Worm (Caenorhabditis elegans) whole organism, L1 larva: Measurements from ENCODE around the gene ugt-15.
A peak's percentile ranks its signal among the peaks of the same experiment; 100 is the strongest.

ENCODE experiments used
- C04F5.9 ChIP-seq: sonication (generic microtip); optimal IDR thresholded peaks from 2 replicates; lab custom pipeline; 2016; ENCODE audit warnings: missing genetic modification characterization, missing compliant biosample characterization
- alr-1 ChIP-seq: fragments of 200-800 bp; sonication (Bioruptor generic); optimal IDR thresholded peaks from 2 replicates; lab custom pipeline; 2018; ENCODE audit warnings: borderline replicate concordance, mild to moderate bottlenecking, missing genetic modification characterization, missing compliant biosample characterization
- blmp-1 ChIP-seq: fragments of 150-350 bp; optimal IDR thresholded peaks from 2 replicates; lab custom pipeline; 2014; ENCODE audit warnings: missing biosample characterization, missing genetic modification characterization
- ceh-88 ChIP-seq: fragments of 200-800 bp; sonication (Bioruptor generic); IDR thresholded peaks from 2 replicates; pipeline ENCODE4 v1.3.6; 2022; ENCODE audit warnings: missing genetic modification characterization, missing compliant biosample characterization
- ceh-90 ChIP-seq: sonication (generic microtip); optimal IDR thresholded peaks from 2 replicates; lab custom pipeline; 2016; ENCODE audit warnings: missing genetic modification characterization, missing compliant biosample characterization
- dpl-1 ChIP-seq, 3 experiments: fragments of 150-350 bp in 2 of 3; sonication (generic microtip) in 1 of 3; optimal IDR thresholded peaks; 2 replicates each; lab custom pipeline; 2014 to 2017; ENCODE audit warnings: missing biosample characterization in 3 of 3, missing genetic modification characterization in 3 of 3, missing genetic modification reagents in 3 of 3
- dsc-1 ChIP-seq: sonication (generic microtip); optimal IDR thresholded peaks from 2 replicates; lab custom pipeline; 2016; ENCODE audit warnings: mild to moderate bottlenecking, missing genetic modification characterization, missing compliant biosample characterization
- elt-2 ChIP-seq: sonication (generic microtip); optimal IDR thresholded peaks from 2 replicates; lab custom pipeline; 2016; ENCODE audit warnings: missing genetic modification characterization, mild to moderate bottlenecking, inconsistent platforms, missing compliant biosample characterization, missing genetic modification reagents
- fkh-4 ChIP-seq: sonication (generic microtip); optimal IDR thresholded peaks from 2 replicates; lab custom pipeline; 2016; ENCODE audit warnings: missing compliant biosample characterization, missing genetic modification characterization, borderline replicate concordance
- fkh-8 ChIP-seq: sonication (generic microtip); optimal IDR thresholded peaks from 2 replicates; lab custom pipeline; 2016; ENCODE audit warnings: mild to moderate bottlenecking, missing genetic modification characterization, missing compliant biosample characterization
- fos-1 ChIP-seq: fragments of 150-350 bp; optimal IDR thresholded peaks from 2 replicates; lab custom pipeline; 2014; ENCODE audit warnings: missing biosample characterization, missing genetic modification characterization
- hpl-2 ChIP-seq: fragments of 150-350 bp; optimal IDR thresholded peaks from 2 replicates; lab custom pipeline; 2014; ENCODE audit warnings: missing biosample characterization, missing genetic modification reagents, missing genetic modification characterization
- isw-1 ChIP-seq: fragments of 200-800 bp; sonication (Bioruptor generic); IDR thresholded peaks from 2 replicates; pipeline ENCODE4 v1.3.6; 2022; ENCODE audit warnings: missing genetic modification characterization, missing compliant biosample characterization
- jun-1 ChIP-seq: fragments of 150-350 bp; optimal IDR thresholded peaks from 2 replicates; lab custom pipeline; 2014; ENCODE audit warnings: missing biosample characterization, missing genetic modification reagents, missing genetic modification characterization
- lin-13 ChIP-seq: fragments of 150-350 bp; optimal IDR thresholded peaks from 2 replicates; lab custom pipeline; 2014; ENCODE audit warnings: missing biosample characterization, missing genetic modification reagents, missing genetic modification characterization
- lin-35 ChIP-seq, 2 experiments: fragments of 150-350 bp; optimal IDR thresholded peaks; 2 replicates each; lab custom pipeline; 2014; ENCODE audit warnings: missing biosample characterization in 2 of 2, missing genetic modification characterization in 2 of 2, missing genetic modification reagents in 2 of 2
- lsy-2 ChIP-seq, 2 experiments: fragments of 150-350 bp; optimal IDR thresholded peaks; 2 replicates each; lab custom pipeline; 2014; ENCODE audit warnings: missing biosample characterization in 2 of 2, missing genetic modification characterization in 2 of 2
- mab-9 ChIP-seq: fragments of 200-800 bp; sonication (Bioruptor generic); IDR thresholded peaks from 2 replicates; pipeline ENCODE4 v1.3.6; 2022; ENCODE audit warnings: missing genetic modification reagents, missing genetic modification characterization, missing compliant biosample characterization
- mef-2 ChIP-seq: fragments of 150-350 bp; optimal IDR thresholded peaks from 2 replicates; lab custom pipeline; 2014; ENCODE audit warnings: missing biosample characterization, missing genetic modification characterization
- mep-1 ChIP-seq: fragments of 150-350 bp; optimal IDR thresholded peaks from 2 replicates; lab custom pipeline; 2014; ENCODE audit warnings: missing biosample characterization, missing genetic modification characterization
- nhr-28 ChIP-seq: fragments of 150-350 bp; optimal IDR thresholded peaks from 2 replicates; lab custom pipeline; 2014; ENCODE audit warnings: missing biosample characterization, missing genetic modification characterization
- nhr-76 ChIP-seq: sonication (generic microtip); optimal IDR thresholded peaks from 2 replicates; lab custom pipeline; 2017; ENCODE audit warnings: missing biosample characterization, missing genetic modification characterization
- nhr-85 ChIP-seq: sonication (generic microtip); peaks from one replicate; lab custom pipeline; 2016; ENCODE audit warnings: missing genetic modification characterization, inconsistent platforms, missing compliant biosample characterization
- pax-3 ChIP-seq: fragments of 200-800 bp; sonication (Bioruptor generic); optimal IDR thresholded peaks from 2 replicates; lab custom pipeline; 2018; ENCODE audit warnings: mild to moderate bottlenecking, missing genetic modification characterization, moderate library complexity, missing compliant biosample characterization
- sptf-1 ChIP-seq: fragments of 150-350 bp; optimal IDR thresholded peaks from 2 replicates; lab custom pipeline; 2014; ENCODE audit warnings: missing biosample characterization, missing genetic modification characterization
- sup-37 ChIP-seq: fragments of 200-800 bp; sonication (Bioruptor generic); optimal IDR thresholded peaks from 2 replicates; lab custom pipeline; 2018; ENCODE audit warnings: mild to moderate bottlenecking, missing genetic modification characterization, missing compliant biosample characterization
- tbx-2 ChIP-seq: sonication (generic microtip); optimal IDR thresholded peaks from 2 replicates; lab custom pipeline; 2016; ENCODE audit warnings: missing genetic modification characterization, missing compliant biosample characterization
- unc-30 ChIP-seq: sonication (generic microtip); optimal IDR thresholded peaks from 2 replicates; lab custom pipeline; 2017; ENCODE audit warnings: missing biosample characterization, missing genetic modification characterization
- unc-62 ChIP-seq: fragments of 150-350 bp; optimal IDR thresholded peaks from 2 replicates; lab custom pipeline; 2014; ENCODE audit warnings: missing biosample characterization, missing genetic modification reagents, missing genetic modification characterization
- unc-86 ChIP-seq: sonication (generic microtip); optimal IDR thresholded peaks from 2 replicates; lab custom pipeline; 2016; ENCODE audit warnings: missing genetic modification characterization, missing compliant biosample characterization
- unc-98 ChIP-seq: fragments of 200-800 bp; sonication (Bioruptor generic); IDR thresholded peaks from 2 replicates; pipeline ENCODE4 v1.3.6; 2022; ENCODE audit warnings: missing genetic modification characterization, missing compliant biosample characterization
- vab-15 ChIP-seq: sonication (generic microtip); optimal IDR thresholded peaks from 2 replicates; lab custom pipeline; 2017; ENCODE audit warnings: missing genotype, mild to moderate bottlenecking, missing genetic modification characterization, missing compliant biosample characterization

The ugt-15 gene

DNA sequence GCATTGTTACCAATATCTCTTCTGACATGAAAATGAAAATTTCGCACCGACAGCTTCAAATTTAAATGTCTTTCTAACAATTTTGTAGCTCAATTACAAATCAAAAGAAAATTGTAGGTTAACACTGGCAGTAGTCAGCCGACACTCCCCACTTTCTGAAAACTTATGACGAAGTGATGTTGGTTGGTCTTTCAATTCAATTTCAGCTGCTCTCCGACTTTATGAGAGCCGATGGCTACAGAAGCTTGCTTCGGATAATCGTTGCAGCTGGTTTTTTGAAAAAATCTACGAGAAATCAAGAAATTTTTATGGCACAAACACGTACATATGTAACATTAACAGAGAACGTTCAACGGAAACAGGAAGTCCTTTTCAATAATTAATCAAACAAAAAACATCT is 42.5 kb upstream of the ugt-15 start, which contains the start of gene sre-20:
sre-20 (minus strand) TSS at position 101 of the 400 bp plus-strand sequence.
- TF ChIP-seq nhr-28 (tag; lab: Kevin White, UChicago): no peak
- no peak for TF ChIP-seq hpl-2
- TF ChIP-seq lin-13 (GFP tag; lab: Kevin White, UChicago): no peak
- peak; percentile 7 for TF ChIP-seq fkh-8
- TF ChIP-seq vab-15 (tag; lab: Kevin White, UChicago): no peak
- no peak for TF ChIP-seq lsy-2 (tag; optimal IDR thresholded peaks at IDR 0.05; lab: Kevin White, UChicago)
- no peak for TF ChIP-seq nhr-76
- TF ChIP-seq unc-98 (GFP tag; lab: Robert Waterston, UW): no peak
- no peak for TF ChIP-seq tbx-2
- TF ChIP-seq lin-35 (GFP tag; optimal IDR thresholded peaks at IDR 0.05; lab: Kevin White, UChicago): no peak
- TF ChIP-seq pax-3 (tag; lab: Kevin White, UChicago): peak; percentile 41
- TF ChIP-seq, all 84 proteins: peak for 2

DNA sequence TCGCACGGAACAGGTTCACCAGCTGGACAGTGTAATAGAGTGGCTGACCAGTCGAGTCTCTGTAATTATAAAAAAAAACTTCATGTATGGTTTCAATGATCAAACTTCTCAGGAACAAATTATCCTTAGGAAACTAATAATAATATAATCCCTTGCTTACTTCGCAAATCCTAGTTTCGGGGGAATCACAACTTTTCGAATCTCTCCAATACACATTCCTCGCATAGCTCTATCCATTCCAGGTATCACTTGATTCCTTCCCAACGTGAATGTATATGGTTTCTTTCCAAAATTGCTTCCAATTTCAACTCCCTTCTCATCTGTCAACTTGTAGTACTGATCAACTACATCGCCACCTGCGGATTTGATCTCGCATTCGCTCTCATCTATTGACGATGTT is 41.0 kb upstream of the ugt-15 start:
- no peak for TF ChIP-seq sup-37
- peak; percentile 68 for TF ChIP-seq pax-3 (tag; lab: Kevin White, UChicago)
- TF ChIP-seq ceh-88 (GFP tag; lab: Robert Waterston, UW): no peak
- peak; percentile 59 for TF ChIP-seq dsc-1 (tag; lab: Kevin White, UChicago)
- TF ChIP-seq, all 84 proteins: peak for 2

DNA sequence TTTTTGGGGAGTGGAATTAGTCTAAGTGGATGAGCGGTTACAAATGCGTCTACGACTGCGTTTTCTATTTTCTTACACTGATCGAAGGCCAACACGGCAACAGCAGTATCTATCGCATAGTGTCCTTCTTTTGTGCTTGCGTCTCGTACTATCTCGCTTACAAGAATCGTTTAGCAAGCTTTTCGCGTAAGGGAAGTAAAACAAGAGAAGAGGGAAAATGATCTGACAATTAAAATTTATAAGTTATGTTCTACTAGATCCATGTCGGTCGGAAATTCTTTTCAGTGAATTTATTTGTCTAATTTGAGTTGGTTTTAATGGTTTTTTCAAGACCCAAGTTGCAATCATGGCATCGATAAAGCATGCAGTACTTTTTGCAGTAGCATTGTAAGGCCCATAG is 40.3 kb upstream of the ugt-15 start, which contains the start of gene fkb-4:
fkb-4 (minus strand) TSS at position 101 of the 400 bp plus-strand sequence.
- no peak for TF ChIP-seq ceh-90 (tag; lab: Kevin White, UChicago)
- no peak for TF ChIP-seq mef-2
- TF ChIP-seq fos-1 (tag; lab: Kevin White, UChicago): no peak
- TF ChIP-seq blmp-1 (tag; lab: Kevin White, UChicago): peak; percentile 35
- no peak for TF ChIP-seq sptf-1

DNA sequence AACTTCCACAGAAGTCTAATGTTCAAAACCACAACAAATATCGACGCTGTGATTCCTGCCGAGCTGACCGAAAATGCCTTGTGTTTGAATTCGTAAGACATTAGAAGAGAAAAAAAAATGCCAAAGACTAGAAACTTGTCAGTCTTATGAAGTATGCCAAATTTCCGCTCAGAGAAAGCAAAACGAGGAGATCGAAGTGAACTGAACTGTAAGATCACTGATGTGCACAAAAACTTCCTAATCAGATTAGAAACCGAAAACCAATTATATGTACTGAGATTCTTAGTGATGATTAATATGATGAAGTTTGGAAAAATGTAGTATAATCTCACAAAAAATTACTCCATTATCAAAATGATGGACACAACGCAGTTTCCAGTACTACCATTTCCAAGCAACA is 38.9 kb upstream of the ugt-15 start, which contains the start of gene srbc-44:
srbc-44 (minus strand) TSS at position 101 of the 400 bp plus-strand sequence.
- TF ChIP-seq alr-1 (tag; lab: Kevin White, UChicago) (no peak), dpl-1 (GFP tag; optimal IDR thresholded peaks at IDR 0.05; lab: Kevin White, UChicago) (no peak), fkh-4 (tag; lab: Kevin White, UChicago) (no peak), mab-9 (GFP tag; lab: Robert Waterston, UW) (no peak), unc-30 (tag; lab: Kevin White, UChicago) (no peak), nhr-85 (no peak), lin-35 (GFP tag; optimal IDR thresholded peaks at IDR 0.05; lab: Kevin White, UChicago) (no peak), isw-1 (GFP tag; lab: Robert Waterston, UW) (no peak), C04F5.9 (tag; lab: Kevin White, UChicago) (no peak), nhr-76 (no peak), elt-2 (tag; lab: Kevin White, UChicago) (no peak), unc-98 (GFP tag; lab: Robert Waterston, UW) (no peak), vab-15 (tag; lab: Kevin White, UChicago) (no peak), jun-1 (tag; lab: Kevin White, UChicago) (no peak), unc-86 (tag; lab: Kevin White, UChicago) (no peak), ceh-88 (GFP tag; lab: Robert Waterston, UW) (no peak), fkh-8 (no peak), unc-62 (GFP tag; lab: Kevin White, UChicago) (no peak), ceh-90 (tag; lab: Kevin White, UChicago) (no peak), sptf-1 (no peak)

DNA sequence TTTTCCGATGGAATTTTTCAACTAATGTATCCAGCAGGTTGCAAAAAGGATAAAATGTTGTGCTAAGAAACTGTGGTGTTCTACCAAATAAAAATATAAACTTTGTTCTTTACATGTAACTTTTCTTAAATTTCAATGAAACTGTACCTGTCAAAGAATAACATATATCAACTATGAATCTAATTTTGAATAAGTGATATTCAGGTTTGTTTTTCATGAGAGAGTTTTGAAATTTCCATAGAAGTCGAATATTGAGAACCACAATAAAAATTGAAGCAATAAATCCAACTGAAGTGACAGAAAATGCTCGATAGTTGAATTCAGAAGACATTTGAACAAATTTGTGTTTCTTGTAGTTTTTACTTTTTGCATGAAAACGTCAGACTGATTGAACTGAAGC is 37.1 kb upstream of the ugt-15 start, which contains the start of gene srbc-43:
srbc-43 (minus strand) TSS at position 331 of the 400 bp plus-strand sequence.
- TF ChIP-seq mep-1 (tag; lab: Kevin White, UChicago) (no peak), elt-2 (tag; lab: Kevin White, UChicago) (peak; percentile 7)
